Worm (Caenorhabditis elegans) whole organism, L2 larva: ENCODE results near the gene sulp-7.

Experiments used
- elt-3 ChIP-seq: sonication (generic microtip); optimal IDR thresholded peaks from 2 replicates; lab custom pipeline; 2017; ENCODE audit warnings: missing biosample characterization, missing genetic modification characterization
- nhr-129 ChIP-seq: fragments of 150-350 bp; optimal IDR thresholded peaks from 2 replicates; lab custom pipeline; 2014; ENCODE audit warnings: missing biosample characterization, missing genetic modification characterization
- nhr-77 ChIP-seq: fragments of 150-350 bp; optimal IDR thresholded peaks from 2 replicates; lab custom pipeline; 2014; ENCODE audit warnings: missing biosample characterization, missing genetic modification characterization
- snpc-4 ChIP-seq: fragments of 150-350 bp; optimal IDR thresholded peaks from 2 replicates; lab custom pipeline; 2014; ENCODE audit warnings: missing biosample characterization, missing genetic modification characterization
- unc-39 ChIP-seq: fragments of 150-350 bp; optimal IDR thresholded peaks from 2 replicates; lab custom pipeline; 2014; ENCODE audit warnings: missing biosample characterization, missing genetic modification characterization
- unc-62 ChIP-seq: fragments of 150-350 bp; optimal IDR thresholded peaks from 2 replicates; lab custom pipeline; 2014; ENCODE audit warnings: missing biosample characterization, missing genetic modification reagents, missing genetic modification characterization
- ztf-4 ChIP-seq: fragments of 150-350 bp; optimal IDR thresholded peaks from 2 replicates; lab custom pipeline; 2014; ENCODE audit warnings: missing biosample characterization, missing genetic modification characterization

DNA sequence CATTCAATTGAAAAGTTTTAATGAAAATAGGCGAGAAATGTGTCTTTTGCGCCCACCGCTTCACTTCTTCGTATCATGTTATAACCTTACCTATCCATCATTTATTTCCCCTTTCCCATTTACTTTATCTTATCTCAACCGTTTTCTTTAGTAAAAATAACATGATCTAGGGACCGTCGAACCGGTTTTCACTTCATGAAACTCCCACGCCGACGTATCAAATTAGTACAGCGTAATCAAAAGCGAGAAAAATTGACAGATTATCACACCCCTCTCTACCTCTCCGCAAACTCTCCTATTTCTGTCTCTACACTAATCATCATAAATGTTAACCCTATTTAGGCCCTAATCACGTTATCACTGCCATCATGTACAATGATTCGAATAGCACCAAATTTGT lies 56.5 kb downstream of the sulp-7 start:
- TF ChIP-seq nhr-129 (tag; lab: Kevin White, UChicago) (no peak), snpc-4 (no peak), elt-3 (tag; lab: Kevin White, UChicago) (no peak), nhr-77 (tag; lab: Kevin White, UChicago) (no peak), unc-39 (no peak), unc-62 (GFP tag; lab: Kevin White, UChicago) (no peak), ztf-4 (tag; lab: Kevin White, UChicago) (no peak)
